Worm (Caenorhabditis elegans) whole organism, mixed stage, embryonic: ENCODE measurements around the gene dnc-2.

ENCODE experiments used
- bed-3 ChIP-seq: fragments of 200-800 bp; sonication (Bioruptor generic); optimal IDR thresholded peaks from 3 replicates; lab custom pipeline; 2018; ENCODE audit warnings: mild to moderate bottlenecking, missing genetic modification characterization, moderate library complexity, missing compliant biosample characterization
- blmp-1 ChIP-seq: fragments of 150-350 bp; optimal IDR thresholded peaks from 2 replicates; lab custom pipeline; 2014; ENCODE audit warnings: missing biosample characterization, missing genetic modification characterization
- cnd-1 ChIP-seq: fragments of 200-800 bp; sonication (Bioruptor generic); optimal IDR thresholded peaks from 2 replicates; lab custom pipeline; 2018; ENCODE audit warnings: mild to moderate bottlenecking, missing genetic modification characterization, missing compliant biosample characterization
- nhr-12 ChIP-seq: fragments of 150-350 bp; optimal IDR thresholded peaks from 2 replicates; lab custom pipeline; 2014; ENCODE audit warnings: missing biosample characterization, missing genetic modification characterization
- nhr-237 ChIP-seq: fragments of 150-350 bp; optimal IDR thresholded peaks from 2 replicates; lab custom pipeline; 2014; ENCODE audit warnings: missing biosample characterization, missing genetic modification characterization
- nhr-28 ChIP-seq: fragments of 150-350 bp; optimal IDR thresholded peaks from 2 replicates; lab custom pipeline; 2014; ENCODE audit warnings: missing biosample characterization, missing genetic modification characterization
- nhr-76 ChIP-seq: sonication (generic microtip); optimal IDR thresholded peaks from 2 replicates; lab custom pipeline; 2017; ENCODE audit warnings: missing biosample characterization, missing genetic modification characterization
- pha-4 ChIP-seq: fragments of 150-350 bp; optimal IDR thresholded peaks from 2 replicates; lab custom pipeline; 2018; ENCODE audit warnings: missing biosample characterization, missing genetic modification reagents, missing genetic modification characterization
- sem-2 ChIP-seq: fragments of 200-800 bp; sonication (Bioruptor generic); optimal IDR thresholded peaks from 2 replicates; lab custom pipeline; 2018; ENCODE audit warnings: mild to moderate bottlenecking, missing genetic modification characterization, missing compliant biosample characterization
- snpc-4 ChIP-seq: fragments of 150-350 bp; optimal IDR thresholded peaks from 2 replicates; lab custom pipeline; 2014; ENCODE audit warnings: missing biosample characterization, missing genetic modification characterization
- tbx-8 ChIP-seq: fragments of 200-800 bp; sonication (Bioruptor generic); optimal IDR thresholded peaks from 2 replicates; lab custom pipeline; 2018; ENCODE audit warnings: mild to moderate bottlenecking, missing genetic modification characterization, moderate library complexity, missing compliant biosample characterization
- unc-120 ChIP-seq: sonication (generic microtip); optimal IDR thresholded peaks from 2 replicates; lab custom pipeline; 2017; ENCODE audit warnings: missing genetic modification characterization, missing compliant biosample characterization; ENCODE audit not compliant: poor library complexity, severe bottlenecking
- unc-39 ChIP-seq: fragments of 150-350 bp; optimal IDR thresholded peaks from 2 replicates; lab custom pipeline; 2014; ENCODE audit warnings: missing biosample characterization, missing genetic modification characterization
- unc-62 ChIP-seq: fragments of 150-350 bp; optimal IDR thresholded peaks from 2 replicates; lab custom pipeline; 2014; ENCODE audit warnings: missing biosample characterization, missing genetic modification reagents, missing genetic modification characterization

DNA sequence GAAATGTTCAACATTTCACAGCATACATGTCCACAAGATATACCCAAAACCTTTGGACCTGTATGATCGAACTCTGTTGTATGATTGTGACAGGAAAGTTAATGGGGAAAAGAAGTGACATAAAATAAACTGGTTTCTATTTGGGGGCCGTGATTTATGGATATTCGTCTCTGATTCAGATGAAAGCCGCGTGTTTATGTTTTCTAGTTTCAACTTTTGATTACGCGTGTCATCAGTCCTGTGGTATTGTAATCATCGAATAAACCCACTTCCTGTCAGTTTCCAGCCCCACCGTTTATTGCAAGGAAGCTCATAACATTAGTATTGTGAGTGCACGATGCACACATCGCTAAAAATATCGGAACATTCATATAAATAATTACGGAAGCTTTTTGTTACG is 3.3 kb downstream of the dnc-2 start:
- TF ChIP-seq tbx-8 (GFP tag; lab: Kevin White, UChicago) (no peak), unc-39 (tag; lab: Kevin White, UChicago) (no peak), bed-3 (GFP tag; lab: Kevin White, UChicago) (no peak), nhr-76 (tag; lab: Kevin White, UChicago) (no peak), unc-120 (tag; lab: Kevin White, UChicago) (no peak), nhr-12 (tag; lab: Kevin White, UChicago) (no peak), pha-4 (tag; lab: Kevin White, UChicago) (no peak), nhr-28 (tag; lab: Kevin White, UChicago) (no peak), sem-2 (GFP tag; lab: Kevin White, UChicago) (no peak), unc-62 (GFP tag; lab: Kevin White, UChicago) (no peak), cnd-1 (tag; lab: Kevin White, UChicago) (no peak), blmp-1 (tag; lab: Kevin White, UChicago) (no peak), snpc-4 (tag; lab: Kevin White, UChicago) (no peak), nhr-237 (tag; lab: Kevin White, UChicago) (no peak)
